Fruit fly (Drosophila melanogaster) whole organism, embryonic: ENCODE results near the gene CG46387.

Source experiments
- CG1024 ChIP-seq: fragments of 200-800 bp; sonication (Bioruptor generic); IDR thresholded peaks from 2 replicates; pipeline ENCODE4 v1.3.6; 2022; ENCODE audit warnings: missing biosample characterization, missing genetic modification characterization
- CG10321 ChIP-seq: fragments of 200-800 bp; sonication (Bioruptor generic); IDR thresholded peaks from 2 replicates; pipeline ENCODE4 v1.3.6; 2022; ENCODE audit warnings: missing biosample characterization, missing genetic modification characterization
- CG12236 ChIP-seq: fragments of 200-800 bp; sonication (Bioruptor generic); optimal IDR thresholded peaks from 2 replicates; lab custom pipeline; 2016; ENCODE audit warnings: missing biosample characterization, missing genetic modification characterization
- CG13624 ChIP-seq: fragments of 200-800 bp; sonication (Bioruptor generic); optimal IDR thresholded peaks from 2 replicates; lab custom pipeline; 2016; ENCODE audit warnings: missing biosample characterization, missing genetic modification characterization
- CG13894 ChIP-seq: fragments of 200-800 bp; sonication (Bioruptor generic); optimal IDR thresholded peaks from 3 replicates; lab custom pipeline; 2018; ENCODE audit warnings: missing biosample characterization, mild to moderate bottlenecking, missing genetic modification characterization, moderate library complexity
- CG16813 ChIP-seq: fragments of 200-800 bp; sonication (Bioruptor generic); IDR thresholded peaks from 3 replicates; pipeline ENCODE4 v1.3.6; 2022; ENCODE audit warnings: missing biosample characterization, missing genetic modification characterization; ENCODE audit not compliant: partially characterized antibody
- CG16815 ChIP-seq: fragments of 200-800 bp; sonication (Bioruptor generic); optimal IDR thresholded peaks from 3 replicates; lab custom pipeline; 2017; ENCODE audit warnings: missing biosample characterization, mild to moderate bottlenecking, missing genetic modification characterization
- CG17568 ChIP-seq: fragments of 200-800 bp; sonication (Bioruptor generic); optimal IDR thresholded peaks from 2 replicates; lab custom pipeline; 2018; ENCODE audit warnings: missing biosample characterization, mild to moderate bottlenecking, missing genetic modification characterization, moderate library complexity
- CG18619 ChIP-seq: fragments of 200-800 bp; sonication (Bioruptor generic); optimal IDR thresholded peaks from 3 replicates; lab custom pipeline; 2017; ENCODE audit warnings: missing biosample characterization, mild to moderate bottlenecking, missing genetic modification characterization
- CG2199 ChIP-seq: fragments of 200-800 bp; sonication (Bioruptor generic); IDR thresholded peaks from 3 replicates; pipeline ENCODE4 v1.3.6; 2022; ENCODE audit warnings: missing biosample characterization, missing genetic modification characterization
- CG30020 ChIP-seq: fragments of 200-800 bp; optimal IDR thresholded peaks from 2 replicates; lab custom pipeline; 2019; ENCODE audit warnings: missing biosample characterization, mild to moderate bottlenecking, missing genetic modification characterization, moderate library complexity
- CG30431 ChIP-seq: fragments of 200-800 bp; sonication (Bioruptor generic); optimal IDR thresholded peaks from 2 replicates; lab custom pipeline; 2017; ENCODE audit warnings: missing biosample characterization, missing genetic modification characterization
- CG3065 ChIP-seq: fragments of 200-800 bp; sonication (Bioruptor generic); optimal IDR thresholded peaks from 2 replicates; lab custom pipeline; 2016; ENCODE audit warnings: missing biosample characterization, missing genetic modification characterization
- CG31441 ChIP-seq: fragments of 200-800 bp; sonication (Bioruptor generic); IDR thresholded peaks from 2 replicates; pipeline ENCODE4 v1.3.6; 2022; ENCODE audit warnings: missing biosample characterization, missing genetic modification characterization
- CG32532 ChIP-seq: fragments of 200-800 bp; sonication (Bioruptor generic); IDR thresholded peaks from 2 replicates; pipeline ENCODE4 v1.3.6; 2022; ENCODE audit warnings: missing biosample characterization, missing genetic modification characterization
- CG34224 ChIP-seq: fragments of 200-800 bp; sonication (Bioruptor generic); IDR thresholded peaks from 3 replicates; pipeline ENCODE4 v1.3.6; 2022; ENCODE audit warnings: missing biosample characterization, missing genetic modification characterization; ENCODE audit not compliant: partially characterized antibody
- CG34376 ChIP-seq: fragments of 200-800 bp; sonication (Bioruptor generic); optimal IDR thresholded peaks from 2 replicates; lab custom pipeline; 2018; ENCODE audit warnings: missing biosample characterization, mild to moderate bottlenecking, missing genetic modification characterization
- CG5245 ChIP-seq: fragments of 200-800 bp; sonication (Bioruptor generic); optimal IDR thresholded peaks from 3 replicates; lab custom pipeline; 2016; ENCODE audit warnings: missing biosample characterization, missing genetic modification characterization
- CG6254 ChIP-seq: fragments of 200-800 bp; sonication (Bioruptor generic); optimal IDR thresholded peaks from 3 replicates; lab custom pipeline; 2017; ENCODE audit warnings: mild to moderate bottlenecking, missing biosample characterization, missing genetic modification reagents, missing genetic modification characterization
- CG6272 ChIP-seq: fragments of 200-800 bp; sonication (Bioruptor generic); IDR thresholded peaks from 2 replicates; pipeline ENCODE4 v1.3.6; 2022; ENCODE audit warnings: missing biosample characterization, missing genetic modification characterization
- CG7271 ChIP-seq: fragments of 200-800 bp; sonication (Bioruptor generic); optimal IDR thresholded peaks from 2 replicates; lab custom pipeline; 2018; ENCODE audit warnings: missing biosample characterization, mild to moderate bottlenecking, missing genetic modification characterization, moderate library complexity
- CG8290 ChIP-seq, 3 experiments: fragments of 200-800 bp; sonication (Bioruptor generic); optimal IDR thresholded peaks; 2 replicates each; lab custom pipeline; 2016 to 2019; ENCODE audit warnings: missing biosample characterization in 3 of 3, missing genetic modification characterization in 3 of 3, mild to moderate bottlenecking in 2 of 3, moderate library complexity in 1 of 3
- CG8765 ChIP-seq: fragments of 200-800 bp; sonication (Bioruptor generic); IDR thresholded peaks from 2 replicates; pipeline ENCODE4 v1.3.6; 2022; ENCODE audit warnings: missing biosample characterization, missing genetic modification characterization
- CG9727 ChIP-seq: fragments of 200-800 bp; sonication (Bioruptor generic); optimal IDR thresholded peaks from 3 replicates; lab custom pipeline; 2017; ENCODE audit warnings: missing biosample characterization, mild to moderate bottlenecking, missing genetic modification characterization
- CG9817 ChIP-seq: fragments of 200-800 bp; sonication (Bioruptor generic); optimal IDR thresholded peaks from 2 replicates; lab custom pipeline; 2018; ENCODE audit warnings: missing biosample characterization, mild to moderate bottlenecking, missing genetic modification characterization, moderate library complexity
- Hr51 ChIP-seq, 2 experiments: fragments of 200-800 bp; sonication (Bioruptor generic); optimal IDR thresholded peaks; 2 replicates in 1 of 2; 3 replicates in 1 of 2; lab custom pipeline; 2016 to 2018; ENCODE audit warnings: missing biosample characterization in 2 of 2, missing genetic modification characterization in 2 of 2, mild to moderate bottlenecking in 1 of 2, moderate library complexity in 1 of 2
- NFAT ChIP-seq: fragments of 200-800 bp; sonication (Bioruptor generic); IDR thresholded peaks from 2 replicates; pipeline ENCODE4 v1.3.6; 2022; ENCODE audit warnings: missing biosample characterization, missing genetic modification characterization
- Nf-YC ChIP-seq: fragments of 200-800 bp; optimal IDR thresholded peaks from 3 replicates; lab custom pipeline; 2019; ENCODE audit warnings: missing biosample characterization, mild to moderate bottlenecking, missing genetic modification characterization, moderate library complexity
- Six4 ChIP-seq: fragments of 200-800 bp; sonication (Bioruptor generic); optimal IDR thresholded peaks from 2 replicates; lab custom pipeline; 2016; ENCODE audit warnings: missing biosample characterization, missing genetic modification characterization
- Sry-β ChIP-seq: fragments of 200-800 bp; sonication (Bioruptor generic); optimal IDR thresholded peaks from 2 replicates; lab custom pipeline; 2018; ENCODE audit warnings: missing biosample characterization, mild to moderate bottlenecking, missing genetic modification characterization, moderate library complexity
- ara ChIP-seq: fragments of 200-800 bp; sonication (Bioruptor generic); IDR thresholded peaks from 2 replicates; pipeline ENCODE4 v1.3.6; 2022; ENCODE audit warnings: missing biosample characterization, missing genetic modification characterization
- bowl ChIP-seq: fragments of 200-800 bp; sonication (Bioruptor generic); IDR thresholded peaks from 2 replicates; pipeline ENCODE4 v1.3.6; 2022; ENCODE audit warnings: missing biosample characterization, missing genetic modification characterization
- dpn ChIP-seq, 2 experiments: fragments of 200-800 bp; sonication (Bioruptor generic); optimal IDR thresholded peaks; 3 replicates each; lab custom pipeline; 2016; ENCODE audit warnings: missing biosample characterization in 2 of 2, missing genetic modification characterization in 2 of 2
- eve ChIP-seq, 2 experiments: fragments of >200 bp; optimal IDR thresholded peaks; 2 replicates each; lab custom pipeline; 2017; ENCODE audit warnings: missing biosample characterization in 2 of 2, missing genetic modification characterization in 2 of 2
- fd96Cb ChIP-seq: fragments of 200-800 bp; sonication (Bioruptor generic); optimal IDR thresholded peaks from 2 replicates; lab custom pipeline; 2018; ENCODE audit warnings: missing biosample characterization, mild to moderate bottlenecking, missing genetic modification characterization, moderate library complexity
- fru ChIP-seq: fragments of >200 bp; optimal IDR thresholded peaks from 2 replicates; lab custom pipeline; 2017
- gcm2 ChIP-seq: fragments of 200-800 bp; sonication (Bioruptor generic); optimal IDR thresholded peaks from 2 replicates; lab custom pipeline; 2016; ENCODE audit warnings: missing biosample characterization, missing genetic modification characterization
- gsb ChIP-seq: fragments of 200-800 bp; sonication (Bioruptor generic); IDR thresholded peaks from 2 replicates; pipeline ENCODE4 v1.3.6; 2022; ENCODE audit warnings: missing biosample characterization, missing genetic modification characterization
- peb ChIP-seq: fragments of 200-800 bp; sonication (Bioruptor generic); IDR thresholded peaks from 2 replicates; pipeline ENCODE4 v1.3.6; 2022; ENCODE audit warnings: missing biosample characterization, missing genetic modification characterization
- schlank ChIP-seq: fragments of 200-800 bp; sonication (Bioruptor generic); optimal IDR thresholded peaks from 2 replicates; lab custom pipeline; 2018; ENCODE audit warnings: missing biosample characterization, mild to moderate bottlenecking, missing genetic modification characterization
- sd ChIP-seq: fragments of 200-800 bp; sonication (Bioruptor generic); optimal IDR thresholded peaks from 3 replicates; lab custom pipeline; 2018; ENCODE audit warnings: missing biosample characterization, mild to moderate bottlenecking, missing genetic modification characterization, moderate library complexity
- slou ChIP-seq: fragments of 200-800 bp; sonication (Bioruptor generic); optimal IDR thresholded peaks from 3 replicates; lab custom pipeline; 2016; ENCODE audit warnings: missing biosample characterization, missing genetic modification characterization
- ssp ChIP-seq: fragments of 200-800 bp; sonication (Bioruptor generic); IDR thresholded peaks from 2 replicates; pipeline ENCODE4 v1.3.6; 2022; ENCODE audit warnings: missing biosample characterization, missing genetic modification characterization
- tin ChIP-seq: fragments of 200-800 bp; sonication (Bioruptor generic); optimal IDR thresholded peaks from 3 replicates; lab custom pipeline; 2016; ENCODE audit warnings: missing biosample characterization, missing genetic modification characterization
- tll ChIP-seq, 2 experiments: fragments of 200-800 bp in 1 of 2; fragments of >200 bp in 1 of 2; sonication (Bioruptor generic) in 1 of 2; optimal IDR thresholded peaks; 2 replicates each; lab custom pipeline; 2017 to 2019; ENCODE audit warnings: missing biosample characterization in 2 of 2, missing genetic modification characterization in 2 of 2, mild to moderate bottlenecking in 1 of 2, moderate library complexity in 1 of 2
- ttk ChIP-seq: fragments of 200-800 bp; sonication (Bioruptor generic); IDR thresholded peaks from 2 replicates; pipeline ENCODE4 v2.1.2; 2022; ENCODE audit warnings: missing biosample characterization, missing genetic modification characterization
- usp ChIP-seq: fragments of >200 bp; optimal IDR thresholded peaks from 2 replicates; lab custom pipeline; 2017; ENCODE audit warnings: missing biosample characterization, missing genetic modification characterization
- vnd ChIP-seq: fragments of 200-800 bp; sonication (Bioruptor generic); IDR thresholded peaks from 3 replicates; pipeline ENCODE4 v1.3.6; 2022; ENCODE audit warnings: missing biosample characterization, missing genetic modification characterization; ENCODE audit not compliant: partially characterized antibody
- z ChIP-seq: fragments of 200-800 bp; sonication (Bioruptor generic); IDR thresholded peaks from 3 replicates; pipeline ENCODE4 v1.3.6; 2022; ENCODE audit warnings: missing biosample characterization, missing genetic modification characterization

CG46387 gene

DNA sequence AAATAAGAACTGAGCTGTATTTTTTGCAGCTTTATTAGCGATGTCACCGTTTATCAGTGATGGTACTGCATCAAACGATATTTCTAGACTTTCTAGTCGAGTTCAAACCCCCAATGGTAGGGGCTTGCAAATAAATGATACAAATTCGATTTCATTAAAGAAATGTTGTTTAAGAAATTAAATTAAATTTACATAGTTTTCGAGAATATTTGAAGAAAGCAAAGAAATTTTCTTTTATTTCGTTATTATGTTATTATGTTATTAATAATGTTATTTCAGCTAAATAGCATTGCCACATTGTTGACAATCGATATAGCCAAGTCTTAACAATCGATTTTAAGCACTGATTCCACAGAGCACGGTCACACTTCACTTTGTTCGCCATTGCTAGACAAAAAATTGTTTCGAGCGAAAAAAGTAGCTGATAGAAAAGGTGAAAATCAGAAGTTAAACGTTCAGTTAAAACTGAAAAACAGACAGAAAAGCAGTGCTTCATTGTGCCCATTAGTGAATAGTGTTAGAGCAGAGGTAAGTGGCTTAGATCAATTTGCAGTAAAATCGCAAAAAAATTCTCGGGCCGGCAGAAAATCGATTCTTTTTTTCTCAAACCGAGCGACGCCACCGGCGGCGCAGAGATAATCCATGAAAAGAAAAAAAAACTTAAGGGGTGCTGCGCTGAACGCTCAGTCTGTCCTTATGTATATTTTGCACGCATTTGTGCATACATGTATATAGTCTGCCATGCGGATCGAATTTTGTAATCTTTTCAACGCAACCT lies 34.0 kb upstream of the CG46387 start, which contains the start of the genes iPLA2-VIA and Ciz1 (continued):
- TF ChIP-seq CG16813 (peak; percentile 81; the same call in 2 of the 3 replicates), eve (GFP tag; optimal IDR thresholded peaks at IDR 0.05; lab: Kevin White, UChicago) (no peak), NFAT (GFP tag; lab: Robert Waterston, UW) (no peak), CG17568 (GFP tag; lab: Kevin White, UChicago) (no peak), gcm2 (GFP tag; lab: Kevin White, UChicago) (no peak), bowl (GFP tag; lab: Robert Waterston, UW) (no peak), CG18619 (GFP tag; lab: Kevin White, UChicago) (no peak), CG30431 (GFP tag; lab: Kevin White, UChicago) (no peak), tll (GFP tag; optimal IDR thresholded peaks at IDR 0.05; lab: Kevin White, UChicago) (peak; percentile 23 to 34), fru (lab: Kevin White, UChicago) (no peak), gsb (GFP tag; lab: Robert Waterston, UW) (no peak), CG30020 (tag; lab: Kevin White, UChicago) (peak; percentile 59), CG34376 (GFP tag; lab: Kevin White, UChicago) (no peak), usp (GFP tag; lab: Kevin White, UChicago) (no peak), ara (GFP tag; lab: Robert Waterston, UW) (no peak), CG10321 (GFP tag; lab: Robert Waterston, UW) (no peak), Sry-β (GFP tag; lab: Kevin White, UChicago) (peak; percentile 4), CG9727 (GFP tag; lab: Kevin White, UChicago) (peak; percentile 23), Six4 (GFP tag; lab: Kevin White, UChicago) (no peak), schlank (no peak), ttk (GFP tag; lab: Robert Waterston, UW) (no peak), CG16815 (GFP tag; lab: Kevin White, UChicago) (no peak), tin (GFP tag; lab: Kevin White, UChicago) (peak; percentile 29), CG1024 (GFP tag; lab: Robert Waterston, UW) (no peak), vnd (peak; percentile 74), CG34224 (GFP tag; lab: Robert Waterston, UW) (peak; percentile 44; the same call in 2 of the 3 replicates), CG32532 (no peak), CG5245 (no peak), CG31441 (no peak), dpn (GFP tag; optimal IDR thresholded peaks at IDR 0.05; lab: Kevin White, UChicago) (peak; percentile 6 to 27), CG3065 (GFP tag; lab: Kevin White, UChicago) (no peak), CG7271 (no peak), Hr51 (GFP tag; optimal IDR thresholded peaks at IDR 0.05; lab: Kevin White, UChicago) (no peak), ssp (0 out of 2 replicates have a peak, but pooled peaks have one; percentile 11), sd (tag; lab: Kevin White, UChicago) (no peak), slou (GFP tag; lab: Kevin White, UChicago) (no peak), CG6272 (GFP tag; lab: Robert Waterston, UW) (no peak), z (no peak), CG9817 (tag; lab: Kevin White, UChicago) (no peak), CG13624 (no peak), CG13894 (no peak), CG2199 (0 out of 3 replicates have a peak, but pooled peaks have one; percentile 73), CG12236 (GFP tag; lab: Kevin White, UChicago) (no peak), CG8765 (GFP tag; lab: Robert Waterston, UW) (no peak), peb (GFP tag; lab: Robert Waterston, UW) (no peak), CG6254 (no peak), Nf-YC (tag; lab: Kevin White, UChicago) (peak; percentile 50), fd96Cb (tag; lab: Kevin White, UChicago) (no peak), CG8290 (GFP tag; optimal IDR thresholded peaks at IDR 0.05; lab: Kevin White, UChicago) (peak; percentile 54), CG8290 (tag; optimal IDR thresholded peaks at IDR 0.05; lab: Kevin White, UChicago) (no peak)
